Fruit fly (Drosophila melanogaster) Kc167 (cell line): ENCODE results near the gene CG34288.

Experiments used
- Myc ChIP-seq: fragments of >200 bp; optimal IDR thresholded peaks from 2 replicates; lab custom pipeline; 2017; ENCODE audit warnings: missing external identifiers
- Sin3A ChIP-seq: fragments of >200 bp; optimal IDR thresholded peaks from 2 replicates; lab custom pipeline; 2018; ENCODE audit warnings: missing external identifiers
- h ChIP-seq: fragments of >200 bp; optimal IDR thresholded peaks from 3 replicates; lab custom pipeline; 2018; ENCODE audit warnings: missing external identifiers
- insv ChIP-seq: fragments of >200 bp; optimal IDR thresholded peaks from 3 replicates; lab custom pipeline; 2018; ENCODE audit warnings: missing external identifiers
- psq ChIP-seq: fragments of >200 bp; optimal IDR thresholded peaks from 2 replicates; lab custom pipeline; 2017; ENCODE audit warnings: missing external identifiers
- ttk ChIP-seq: sonication (Bioruptor generic); optimal IDR thresholded peaks from 2 replicates; lab custom pipeline; 2017; ENCODE audit warnings: missing external identifiers

The CG34288 gene

DNA sequence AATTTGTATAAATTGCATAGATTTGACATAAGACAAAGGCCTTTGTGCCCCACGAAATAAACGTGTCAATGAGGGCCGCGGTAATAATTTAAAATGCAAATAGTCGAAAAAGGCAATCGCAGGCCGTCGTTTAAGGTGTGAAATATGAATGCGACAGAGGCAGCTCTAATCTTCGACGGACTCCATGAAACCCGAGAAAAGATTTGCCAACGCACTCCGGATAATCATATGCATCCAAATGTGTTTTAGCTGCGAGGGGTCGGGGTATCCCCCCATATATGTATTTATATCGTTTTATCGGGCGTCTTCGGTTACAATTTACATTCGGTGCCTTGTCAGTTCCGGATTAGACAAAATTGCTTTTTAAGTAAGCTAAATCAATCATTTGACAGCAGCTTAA is 8.8 kb downstream of the CG34288 start:
- TF ChIP-seq Sin3A (lab: Kevin White, UChicago): no peak
- no peak for TF ChIP-seq Myc (lab: Kevin White, UChicago)
- TF ChIP-seq ttk (lab: Kevin White, UChicago): no peak
- TF ChIP-seq psq (lab: Kevin White, UChicago): no peak
- TF ChIP-seq h (lab: Kevin White, UChicago): no peak
- TF ChIP-seq insv (lab: Kevin White, UChicago): no peak

DNA sequence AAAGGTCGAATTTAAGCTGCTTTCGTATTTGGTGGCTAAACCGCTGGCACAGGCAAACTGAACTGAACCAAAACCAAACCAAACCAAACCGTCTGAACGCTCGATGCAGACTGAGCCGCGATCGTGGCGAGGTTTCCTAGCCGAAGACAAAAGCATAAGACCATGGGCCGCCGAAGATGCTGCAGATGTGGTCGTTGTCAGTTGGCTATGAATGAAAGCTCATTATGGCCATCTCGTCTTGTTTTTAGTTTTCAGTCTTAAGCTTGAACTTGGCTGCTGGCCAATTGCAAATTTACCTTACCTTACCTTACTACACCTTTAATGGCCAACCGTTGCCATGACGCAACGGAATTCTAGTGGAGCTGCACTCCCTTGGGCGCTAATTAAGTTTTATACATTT is 11.0 kb downstream of the CG34288 start, which contains the start of gene CG13847:
Gene CG13847, minus strand, starts transcription at position 101 of the 400 bp plus-strand sequence.
- TF ChIP-seq insv (lab: Kevin White, UChicago) (no peak), psq (lab: Kevin White, UChicago) (no peak), h (lab: Kevin White, UChicago) (no peak), Myc (lab: Kevin White, UChicago) (no peak), Sin3A (lab: Kevin White, UChicago) (no peak), ttk (lab: Kevin White, UChicago) (no peak)

DNA sequence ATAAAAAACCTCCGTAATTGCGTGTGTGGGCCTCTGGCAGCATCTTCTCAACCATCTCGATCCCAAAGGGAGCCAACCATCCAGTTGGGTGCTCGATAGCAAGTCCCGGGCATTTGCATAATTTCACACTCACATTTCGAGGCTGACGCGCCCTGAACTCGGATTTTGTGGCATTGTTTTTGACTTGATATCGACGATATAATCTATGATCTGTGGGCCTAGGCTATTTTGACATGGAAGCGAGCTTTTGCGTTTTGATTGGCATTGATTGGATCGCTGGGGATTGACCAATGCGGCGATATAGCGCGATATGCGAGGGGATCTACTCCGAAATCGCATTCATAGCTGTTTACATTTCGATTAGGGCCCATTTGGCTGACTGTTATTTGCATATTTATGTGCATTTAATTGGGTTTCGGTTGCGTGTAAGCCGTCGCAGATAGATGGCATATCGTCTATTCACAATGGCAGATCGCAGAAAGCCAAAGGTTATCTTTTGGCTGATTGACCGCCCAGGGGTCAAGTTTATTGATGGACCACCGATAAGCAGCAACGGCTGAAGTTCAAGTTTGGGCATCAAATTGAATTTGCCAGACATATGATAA is 14.8 kb downstream of the CG34288 start:
- TF ChIP-seq Sin3A (lab: Kevin White, UChicago) (no peak), psq (lab: Kevin White, UChicago) (no peak), h (lab: Kevin White, UChicago) (no peak), Myc (lab: Kevin White, UChicago) (no peak), ttk (lab: Kevin White, UChicago) (no peak), insv (lab: Kevin White, UChicago) (no peak)

DNA sequence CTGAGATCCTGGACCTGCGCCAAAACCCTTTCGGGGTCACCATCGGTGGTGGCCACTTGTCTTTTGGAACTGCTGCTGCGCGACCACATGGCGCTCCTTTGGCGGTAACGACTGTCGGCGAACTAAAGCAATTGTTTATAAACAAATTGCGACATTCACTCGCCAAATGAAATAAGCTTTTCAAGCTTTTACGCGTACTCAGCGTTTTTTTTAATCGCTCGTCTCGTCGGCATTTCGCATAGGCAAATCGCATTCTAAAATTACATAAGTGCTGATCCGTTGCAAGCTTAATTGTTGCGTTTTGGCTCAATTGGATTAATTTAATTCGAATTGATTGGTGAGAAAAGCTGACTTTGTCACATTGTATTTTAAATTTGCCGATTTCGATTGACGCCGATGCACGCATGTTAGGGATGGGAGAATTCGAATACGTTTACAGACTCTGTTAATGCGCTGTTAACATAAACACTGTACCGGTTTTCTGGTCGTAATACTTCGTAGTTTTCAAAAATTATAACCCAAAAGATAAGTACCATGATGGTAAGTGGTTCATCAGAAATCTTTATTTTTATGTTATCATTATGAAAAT is 22.4 kb downstream of the CG34288 start, which contains the start of gene pinta:
Gene pinta, minus strand, starts transcription at position 328 of the 589 bp plus-strand sequence.
- TF ChIP-seq ttk (lab: Kevin White, UChicago) (no peak), psq (lab: Kevin White, UChicago) (no peak), Myc (lab: Kevin White, UChicago) (no peak), h (lab: Kevin White, UChicago) (no peak), insv (lab: Kevin White, UChicago) (no peak), Sin3A (lab: Kevin White, UChicago) (no peak)

DNA sequence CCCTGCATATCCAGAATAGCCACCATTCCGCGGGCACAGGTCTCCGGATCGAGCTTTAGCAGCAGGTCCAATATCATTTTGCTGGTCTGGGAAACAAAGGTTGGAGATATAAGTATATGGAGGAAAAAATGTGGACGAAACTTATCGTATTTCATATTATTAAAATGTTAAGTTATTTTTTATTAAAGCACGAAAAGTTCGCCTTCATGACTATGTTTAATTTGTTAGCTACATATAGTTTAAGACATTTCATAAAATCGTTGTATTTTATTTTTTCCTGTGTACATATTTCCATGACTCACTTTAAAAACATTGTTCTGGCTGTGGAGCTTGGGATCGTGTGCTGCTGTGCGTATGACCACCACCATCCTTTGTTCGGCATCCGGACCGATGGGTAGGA is 23.1 kb downstream of the CG34288 start:
- no peak for TF ChIP-seq insv (lab: Kevin White, UChicago)
- TF ChIP-seq Sin3A (lab: Kevin White, UChicago): no peak
- TF ChIP-seq psq (lab: Kevin White, UChicago): no peak
- no peak for TF ChIP-seq Myc (lab: Kevin White, UChicago)
- TF ChIP-seq h (lab: Kevin White, UChicago): no peak
- no peak for TF ChIP-seq ttk (lab: Kevin White, UChicago)

DNA sequence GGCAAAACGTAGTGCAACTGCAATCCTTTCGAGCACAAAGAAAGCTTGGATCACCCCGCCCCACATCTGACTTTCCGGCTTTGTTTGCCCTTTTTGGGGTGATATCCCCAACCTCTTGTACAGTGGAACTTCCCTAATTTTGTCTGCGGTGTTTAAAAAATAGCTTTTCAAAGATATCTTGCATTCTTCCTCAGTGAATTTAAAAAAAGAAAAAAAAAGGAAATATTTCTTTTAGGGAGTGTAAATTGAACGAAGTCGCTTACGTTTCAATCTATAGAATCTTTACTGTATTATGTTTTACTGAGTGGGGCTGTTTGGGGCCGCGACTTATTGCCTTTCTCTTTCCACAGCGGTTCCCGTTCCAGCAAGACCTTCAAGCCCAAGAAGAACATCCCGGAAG is 25.4 kb downstream of the CG34288 start:
- TF ChIP-seq h (lab: Kevin White, UChicago) (no peak), psq (lab: Kevin White, UChicago) (no peak), Sin3A (lab: Kevin White, UChicago) (no peak)

DNA sequence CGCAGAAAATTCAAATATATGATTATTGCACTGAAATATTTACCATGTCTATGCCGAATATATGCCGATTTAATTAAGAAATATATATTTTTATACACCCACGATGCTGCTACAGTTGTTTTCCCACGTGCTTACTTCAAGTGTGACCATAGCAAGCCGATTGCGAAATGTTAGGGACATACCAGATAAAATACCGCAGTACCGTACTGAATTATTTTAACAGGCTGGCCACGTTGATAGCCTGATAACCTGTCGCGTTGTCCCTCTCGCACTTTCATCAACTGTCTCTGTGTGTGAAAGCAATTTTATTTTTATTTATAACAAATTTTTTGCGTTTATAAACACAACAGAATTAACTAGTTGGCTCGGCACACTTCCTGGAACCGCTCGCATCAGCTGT is 26.2 kb downstream of the CG34288 start, which contains the start of the genes Nop56 and mats:
Gene Nop56, minus strand, starts transcription at position 158 of the 400 bp plus-strand sequence.
Gene mats, plus strand, starts transcription at position 251 of the 400 bp plus-strand sequence.
- TF ChIP-seq Sin3A (lab: Kevin White, UChicago): no peak
- no peak for TF ChIP-seq psq (lab: Kevin White, UChicago)
- no peak for TF ChIP-seq ttk (lab: Kevin White, UChicago)
- no peak for TF ChIP-seq insv (lab: Kevin White, UChicago)
- no peak for TF ChIP-seq Myc (lab: Kevin White, UChicago)
- TF ChIP-seq h (lab: Kevin White, UChicago): no peak

DNA sequence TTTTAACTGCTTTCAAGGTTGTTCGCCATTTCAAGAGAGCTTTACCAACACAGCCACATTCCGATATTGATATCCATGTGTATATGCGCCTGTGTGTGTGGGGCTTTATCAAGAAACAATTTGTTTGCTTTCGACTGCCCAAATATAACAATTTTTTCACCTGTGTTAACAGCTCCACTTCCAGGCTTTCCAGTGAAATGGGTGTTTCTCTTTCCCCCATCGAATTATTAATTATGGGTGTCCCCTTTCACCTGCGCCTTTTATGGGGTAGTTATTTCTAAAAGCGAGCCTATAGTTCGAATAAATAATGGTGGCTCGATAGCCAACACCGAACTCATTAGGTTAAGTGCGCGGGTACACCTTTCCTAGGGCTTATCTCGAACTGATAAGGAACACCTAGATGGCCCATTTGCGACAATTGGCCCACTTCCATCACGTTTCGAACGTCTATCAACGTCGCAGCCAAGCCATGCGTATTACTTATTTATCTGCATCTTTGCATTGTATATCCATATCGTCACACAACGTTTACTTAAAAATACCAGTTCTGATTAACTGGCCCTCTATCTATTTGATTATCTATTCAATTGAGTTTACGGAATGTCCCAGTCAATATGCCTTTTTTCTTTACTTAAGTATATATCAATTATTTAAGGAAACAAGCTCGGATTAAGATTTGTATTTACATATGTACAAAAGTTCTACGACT is 35.0 kb downstream of the CG34288 start:
- TF ChIP-seq psq (lab: Kevin White, UChicago): no peak
- TF ChIP-seq Sin3A (lab: Kevin White, UChicago): no peak
- no peak for TF ChIP-seq h (lab: Kevin White, UChicago)
- no peak for TF ChIP-seq ttk (lab: Kevin White, UChicago)
- TF ChIP-seq insv (lab: Kevin White, UChicago): no peak
- TF ChIP-seq Myc (lab: Kevin White, UChicago): no peak

DNA sequence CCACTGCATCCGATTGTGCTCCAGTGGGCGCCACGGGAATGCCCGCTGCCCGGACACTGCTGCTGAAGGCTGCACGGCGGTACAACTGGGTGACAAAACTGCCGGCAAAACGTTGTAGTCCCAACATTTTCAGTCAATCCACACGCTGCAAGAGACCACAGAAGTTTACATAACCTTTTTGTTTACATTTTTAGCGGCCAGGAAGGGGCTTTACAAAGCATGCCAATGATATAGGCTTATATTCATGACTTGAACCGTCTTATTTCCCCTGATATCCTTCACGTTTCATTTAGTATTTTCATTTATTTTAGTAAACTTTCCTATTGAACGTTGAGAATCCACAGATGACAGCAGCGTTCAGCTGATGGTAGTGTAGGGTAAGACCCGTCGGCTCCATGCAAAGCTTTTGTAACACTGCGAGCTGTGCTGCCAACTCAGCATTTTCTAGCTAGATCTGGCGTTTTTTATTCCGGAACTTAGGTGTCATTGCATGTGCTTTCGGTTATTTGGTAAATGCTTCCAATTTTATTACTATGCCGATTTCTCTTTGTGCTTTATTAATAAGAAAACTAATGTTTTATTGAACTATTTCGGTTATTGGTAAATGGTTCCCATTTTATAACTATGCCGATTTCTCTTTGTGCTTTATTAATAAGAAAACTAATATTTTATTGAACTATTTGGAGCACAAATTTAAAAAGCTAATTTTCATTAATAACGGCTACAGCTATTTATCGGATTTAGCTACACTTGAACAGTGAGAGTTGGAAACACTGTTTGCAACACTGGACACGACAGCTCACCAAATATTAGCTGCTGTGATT is 36.3 kb downstream of the CG34288 start, which contains the start of the genes CG13850 and lqfR:
Gene CG13850, minus strand, starts transcription at position 379 of the 824 bp plus-strand sequence.
Gene lqfR, plus strand, starts transcription at position 765 of the 824 bp plus-strand sequence.
- TF ChIP-seq Myc (lab: Kevin White, UChicago) (no peak), h (lab: Kevin White, UChicago) (no peak), insv (lab: Kevin White, UChicago) (no peak), psq (lab: Kevin White, UChicago) (no peak), Sin3A (lab: Kevin White, UChicago) (no peak)

DNA sequence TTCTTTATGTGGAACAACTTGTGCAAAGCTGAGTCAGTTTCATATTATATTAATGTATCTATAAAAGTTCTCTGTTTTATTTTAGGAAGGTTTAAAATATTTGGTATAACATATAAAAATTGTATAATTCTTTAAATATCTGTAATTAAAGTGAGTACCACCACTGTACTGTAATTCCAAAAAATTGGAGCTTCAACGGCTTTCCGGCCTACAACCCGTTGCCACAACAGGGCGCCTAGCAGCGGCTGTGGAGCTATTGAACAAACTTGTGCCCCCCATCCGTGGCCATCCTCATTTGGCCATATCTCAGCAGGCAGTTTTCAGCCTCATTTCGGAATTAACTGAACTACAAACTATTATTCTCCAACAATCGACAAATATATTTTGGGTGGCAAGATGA is 41.4 kb downstream of the CG34288 start, which contains the start of gene CG13855:
Gene CG13855, plus strand, starts transcription at position 301 of the 400 bp plus-strand sequence.
- TF ChIP-seq ttk (lab: Kevin White, UChicago) (no peak), Myc (lab: Kevin White, UChicago) (no peak), insv (lab: Kevin White, UChicago) (no peak), h (lab: Kevin White, UChicago) (no peak), Sin3A (lab: Kevin White, UChicago) (no peak), psq (lab: Kevin White, UChicago) (no peak)
